Fruit fly (Drosophila melanogaster): ENCODE results near the gene CG8202.

CG8202 gene

dm6 chr3R:8747871-8748775 lies 16.2 kb downstream of the CG8202 start (continued):
- no peak for TF ChIP-seq amos (GFP tag; IDR thresholded peaks at IDR 0.05; ENCODE audit: partially characterized antibody)
- TF ChIP-seq gsb (GFP tag; IDR thresholded peaks at IDR 0.05), result no peak
- TF ChIP-seq CG9609 (GFP tag; optimal IDR thresholded peaks at IDR 0.05), result no peak
- TF ChIP-seq nau (GFP tag; optimal IDR thresholded peaks at IDR 0.05), result no peak
- TF ChIP-seq crp (GFP tag; optimal IDR thresholded peaks at IDR 0.05), result no peak
- no peak for TF ChIP-seq vvl (GFP tag; IDR thresholded peaks at IDR 0.05)
- no peak for TF ChIP-seq run (tag; optimal IDR thresholded peaks at IDR 0.05)
- TF ChIP-seq CG33557 (GFP tag; optimal IDR thresholded peaks at IDR 0.05), result no peak
- TF ChIP-seq usp (GFP tag; optimal IDR thresholded peaks at IDR 0.05), result no peak
- no peak for TF ChIP-seq CG9876 (GFP tag; optimal IDR thresholded peaks at IDR 0.05)
- peak; percentile 97 for TF ChIP-seq nerfin-1 (tag; optimal IDR thresholded peaks at IDR 0.05)
- TF ChIP-seq CG3838 (GFP tag; optimal IDR thresholded peaks at IDR 0.05), result no peak
- no peak for TF ChIP-seq CG5953 (GFP tag; IDR thresholded peaks at IDR 0.05)
- TF ChIP-seq MESR4 (GFP tag; optimal IDR thresholded peaks at IDR 0.05), result no peak
- no peak for TF ChIP-seq pan (optimal IDR thresholded peaks at IDR 0.05)
- TF ChIP-seq pan (GFP tag; optimal IDR thresholded peaks at IDR 0.05 in 1 of 2, IDR thresholded peaks at IDR 0.05 in 1 of 2), result no peak
- TF ChIP-seq CG9817 (tag; optimal IDR thresholded peaks at IDR 0.05), result no peak
- no peak for TF ChIP-seq CG14050 (GFP tag; IDR thresholded peaks at IDR 0.05)
- no peak for TF ChIP-seq CG18764 (GFP tag; optimal IDR thresholded peaks at IDR 0.05)
- no peak for TF ChIP-seq shn (GFP tag; optimal IDR thresholded peaks at IDR 0.05)
- TF ChIP-seq btn (GFP tag; optimal IDR thresholded peaks at IDR 0.05), result no peak
- TF ChIP-seq Usf (GFP tag; optimal IDR thresholded peaks at IDR 0.05), result peak; percentile 1
- no peak for TF ChIP-seq D19B (GFP tag; optimal IDR thresholded peaks at IDR 0.05)
- TF ChIP-seq zen (tag; optimal IDR thresholded peaks at IDR 0.05), result no peak
- no peak for TF ChIP-seq twi (tag; optimal IDR thresholded peaks at IDR 0.05)

dm6 chr3R:8748776-8749126 lies 16.9 kb downstream of the CG8202 start:
- TF ChIP-seq kah (GFP tag; optimal IDR thresholded peaks at IDR 0.05) (no peak), unc-4 (GFP tag; IDR thresholded peaks at IDR 0.05; ENCODE audit: partially characterized antibody) (no peak), CG2129 (GFP tag; IDR thresholded peaks at IDR 0.05; ENCODE audit: partially characterized antibody) (no peak), Hr51 (GFP tag; optimal IDR thresholded peaks at IDR 0.05) (no peak), Tbp (GFP tag; optimal IDR thresholded peaks at IDR 0.05) (no peak), crc (GFP tag; optimal IDR thresholded peaks at IDR 0.05) (no peak), CG17186 (GFP tag; optimal IDR thresholded peaks at IDR 0.05) (no peak), Awh (GFP tag; IDR thresholded peaks at IDR 0.05) (no peak), CG12391 (tag; optimal IDR thresholded peaks at IDR 0.05) (no peak), zfh2 (GFP tag; optimal IDR thresholded peaks at IDR 0.05) (no peak), sisA (GFP tag; IDR thresholded peaks at IDR 0.05) (no peak), MBD-R2 (GFP tag; IDR thresholded peaks at IDR 0.05) (no peak), CG12299 (tag; optimal IDR thresholded peaks at IDR 0.05) (no peak)

DNA sequence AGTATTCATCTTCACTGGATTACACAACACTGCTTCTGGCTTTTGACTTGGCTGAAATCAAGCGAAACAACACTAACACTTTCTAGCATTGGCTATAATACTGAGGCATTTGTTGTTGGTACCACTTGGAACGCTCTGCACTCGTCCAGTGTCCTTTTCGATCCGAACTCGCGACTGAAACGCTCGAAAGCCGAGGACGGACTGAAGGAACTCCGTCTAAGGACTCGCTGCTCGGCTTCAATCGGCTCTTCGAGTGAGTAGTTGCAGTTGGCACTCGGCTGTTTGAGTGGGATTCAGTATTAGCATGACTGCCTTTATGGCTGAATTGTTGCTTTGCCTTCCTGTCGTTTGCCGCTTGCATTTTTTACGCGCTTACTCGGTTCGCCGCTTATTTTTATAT lies 36.1 kb downstream of the CG8202 start, which contains the start of the genes CG34135 and CG11768:
Gene CG34135 (minus strand): TSS at position 194 of the 400 bp plus-strand sequence.
Gene CG11768 (minus strand): TSS at position 203 of the 400 bp plus-strand sequence.
- no peak for TF ChIP-seq CG13296 (GFP tag; optimal IDR thresholded peaks at IDR 0.05)
- TF ChIP-seq Awh (GFP tag; IDR thresholded peaks at IDR 0.05), result no peak
- peak; percentile 94 for TF ChIP-seq Deaf1 (tag; optimal IDR thresholded peaks at IDR 0.05)
- no peak for TF ChIP-seq CG3726 (GFP tag; IDR thresholded peaks at IDR 0.05)
- TF ChIP-seq CG17361 (GFP tag; IDR thresholded peaks at IDR 0.05), result no peak
- TF ChIP-seq eve (GFP tag; optimal IDR thresholded peaks at IDR 0.05), result no peak
- TF ChIP-seq Pdp1 (GFP tag; optimal IDR thresholded peaks at IDR 0.05), result no peak
- 0 out of 3 replicates have a peak, but pooled peaks have one; percentile 22 for TF ChIP-seq zfh1 (GFP tag; IDR thresholded peaks at IDR 0.05)
- peak; percentile 91 for TF ChIP-seq z (GFP tag; IDR thresholded peaks at IDR 0.05)
- TF ChIP-seq CG4328 (GFP tag; optimal IDR thresholded peaks at IDR 0.05), result no peak

Measured in whole organism, embryonic.